Worm (Caenorhabditis elegans) whole organism, mixed stage, embryonic: ENCODE data around the gene srd-36.

Experiments used
- bed-3 ChIP-seq: fragments of 200-800 bp; sonication (Bioruptor generic); optimal IDR thresholded peaks from 3 replicates; lab custom pipeline; 2018; ENCODE audit warnings: mild to moderate bottlenecking, missing genetic modification characterization, moderate library complexity, missing compliant biosample characterization
- ces-1 ChIP-seq: fragments of 150-350 bp; optimal IDR thresholded peaks from 2 replicates; lab custom pipeline; 2014; ENCODE audit warnings: missing biosample characterization, missing genetic modification reagents, missing genetic modification characterization
- flh-1 ChIP-seq: fragments of 200-800 bp; sonication (Bioruptor generic); optimal IDR thresholded peaks from 2 replicates; lab custom pipeline; 2018; ENCODE audit warnings: mild to moderate bottlenecking, missing genetic modification characterization, moderate library complexity, missing compliant biosample characterization
- lsy-2 ChIP-seq: fragments of 150-350 bp; optimal IDR thresholded peaks from 2 replicates; lab custom pipeline; 2014; ENCODE audit warnings: missing biosample characterization, missing genetic modification characterization
- nhr-76 ChIP-seq: sonication (generic microtip); optimal IDR thresholded peaks from 2 replicates; lab custom pipeline; 2017; ENCODE audit warnings: missing biosample characterization, missing genetic modification characterization
- pha-4 ChIP-seq: fragments of 150-350 bp; optimal IDR thresholded peaks from 2 replicates; lab custom pipeline; 2018; ENCODE audit warnings: missing biosample characterization, missing genetic modification reagents, missing genetic modification characterization
- unc-62 ChIP-seq: fragments of 150-350 bp; optimal IDR thresholded peaks from 2 replicates; lab custom pipeline; 2014; ENCODE audit warnings: missing biosample characterization, missing genetic modification reagents, missing genetic modification characterization

DNA sequence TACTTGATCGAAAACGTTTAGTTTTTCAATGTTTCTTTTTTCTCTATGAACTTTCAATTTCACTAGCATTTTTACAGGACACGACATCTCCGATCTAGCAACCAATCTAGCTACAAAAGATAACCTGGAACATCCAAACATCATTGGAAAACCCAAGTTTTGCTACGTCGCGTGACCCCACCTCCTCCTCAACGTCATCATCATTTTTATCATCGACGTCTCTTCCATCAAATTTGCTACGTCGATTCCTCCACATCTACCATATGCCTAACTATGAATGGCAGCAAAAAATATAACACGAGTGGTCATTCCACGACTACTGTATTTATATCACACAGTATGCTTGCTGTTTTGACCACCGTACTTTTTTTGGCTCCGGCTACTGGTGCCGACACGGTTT lies 28.3 kb upstream of the srd-36 start, which contains the start of gene F46G10.2:
- TF ChIP-seq pha-4: no peak
- no peak for TF ChIP-seq unc-62 (GFP tag; lab: Kevin White, UChicago)
- TF ChIP-seq flh-1 (GFP tag; lab: Kevin White, UChicago): no peak
- TF ChIP-seq ces-1 (GFP tag; lab: Kevin White, UChicago): no peak
- TF ChIP-seq nhr-76 (tag; lab: Kevin White, UChicago): no peak
- TF ChIP-seq bed-3 (GFP tag; lab: Kevin White, UChicago): no peak
- TF ChIP-seq lsy-2: no peak
